Worm (Caenorhabditis elegans): Measurements from ENCODE around the gene Y67H2A.10.
A peak's percentile ranks its signal among the peaks of the same experiment; 100 is the strongest.

Gene Y67H2A.10

ce11 chrIV:13322429-13322828, 33.1 kb upstream of the Y67H2A.10 start (continued):
- TF ChIP-seq jun-1 (tag; optimal IDR thresholded peaks at IDR 0.05) (peak; percentile 52), F49E8.2 (tag; optimal IDR thresholded peaks at IDR 0.05; ENCODE audit: borderline replicate concordance) (no peak), hmg-1.1 (GFP tag; IDR thresholded peaks at IDR 0.05) (peak; percentile 49; the same call in 1 of the 2 replicates), dpl-1 (GFP tag; optimal IDR thresholded peaks at IDR 0.05) (peak; percentile 36), ceh-62 (tag; optimal IDR thresholded peaks at IDR 0.05) (no peak), mes-2 (tag; optimal IDR thresholded peaks at IDR 0.05; ENCODE audit: poor library complexity, severe bottlenecking) (peak; percentile 78), Y75B8A.6 (GFP tag; IDR thresholded peaks at IDR 0.05) (no peak), zip-2 (tag; optimal IDR thresholded peaks at IDR 0.05) (no peak), T26A8.4 (GFP tag; IDR thresholded peaks at IDR 0.05) (peak; percentile 46), hlh-30 (tag; optimal IDR thresholded peaks at IDR 0.05; ENCODE audit: insufficient read depth) (peak; percentile 88), mdl-1 (tag; optimal IDR thresholded peaks at IDR 0.05) (peak in 1 of 2 experiments; percentile 66), ama-1 (optimal IDR thresholded peaks at IDR 0.05) (no peak), dmd-6 (GFP tag; IDR thresholded peaks at IDR 0.05) (peak; percentile 95), tra-1 (GFP tag; IDR thresholded peaks at IDR 0.05) (peak; percentile 77), hif-1 (tag; optimal IDR thresholded peaks at IDR 0.05) (peak in 1 of 2 experiments; percentile 62), lin-39 (tag; optimal IDR thresholded peaks at IDR 0.05) (no peak), madf-9 (GFP tag; conservative IDR thresholded peaks at IDR 0.05) (no peak), pha-4 (GFP tag; IDR thresholded peaks at IDR 0.05) (0 out of 2 replicates have a peak, but pooled peaks have one; percentile 35), pha-4 (tag; optimal IDR thresholded peaks at IDR 0.05) (no peak), pqm-1 (tag; optimal IDR thresholded peaks at IDR 0.05) (peak; percentile 22), nhr-25 (tag; optimal IDR thresholded peaks at IDR 0.05; ENCODE audit: borderline replicate concordance, insufficient read depth) (peak; percentile 58), duxl-1 (tag; optimal IDR thresholded peaks at IDR 0.05; ENCODE audit: poor library complexity) (no peak), ztf-7 (tag; optimal IDR thresholded peaks at IDR 0.05) (peak; percentile 82), daf-16 (GFP tag; optimal IDR thresholded peaks at IDR 0.05) (peak; percentile 19 to 20), daf-16 (tag; optimal IDR thresholded peaks at IDR 0.05) (peak; percentile 78), nhr-48 (tag; optimal IDR thresholded peaks at IDR 0.05) (peak; percentile 92), aha-1 (tag) (peak; percentile 97), nhr-6 (tag; optimal IDR thresholded peaks at IDR 0.05) (peak; percentile 88), lin-38 (GFP tag; IDR thresholded peaks at IDR 0.05) (peak; percentile 47), set-16 (GFP tag; IDR thresholded peaks at IDR 0.05) (peak; percentile 20; the same call in 1 of the 2 replicates), nhr-11 (tag; optimal IDR thresholded peaks at IDR 0.05) (peak; percentile 86), dve-1 (tag; optimal IDR thresholded peaks at IDR 0.05; ENCODE audit: insufficient read depth) (peak; percentile 97), madf-5 (GFP tag; IDR thresholded peaks at IDR 0.05) (no peak), php-3 (GFP tag; IDR thresholded peaks at IDR 0.05) (peak; percentile 47; the same call in 1 of the 2 replicates), daf-12 (tag; optimal IDR thresholded peaks at IDR 0.05) (no peak), F37D6.2 (tag; optimal IDR thresholded peaks at IDR 0.05) (no peak), attf-4 (tag; optimal IDR thresholded peaks at IDR 0.05) (no peak), nhr-10 (tag; optimal IDR thresholded peaks at IDR 0.05) (peak; percentile 80), nhr-77 (tag; optimal IDR thresholded peaks at IDR 0.05) (peak; percentile 81), fkh-10 (GFP tag; optimal IDR thresholded peaks at IDR 0.05) (peak; percentile 7), rbr-2 (tag; optimal IDR thresholded peaks at IDR 0.05) (peak; percentile 60), mxl-3 (GFP tag; optimal IDR thresholded peaks at IDR 0.05) (peak; percentile 59), lin-1 (GFP tag; IDR thresholded peaks at IDR 0.05) (peak; percentile 87), ctbp-1 (GFP tag; IDR thresholded peaks at IDR 0.05) (no peak), nhr-41 (GFP tag; IDR thresholded peaks at IDR 0.05) (0 out of 2 replicates have a peak, but pooled peaks have one; percentile 11), Y105C5A.15 (GFP tag; IDR thresholded peaks at IDR 0.05) (0 out of 2 replicates have a peak, but pooled peaks have one; percentile 34), lin-29 (GFP tag; IDR thresholded peaks at IDR 0.05) (no peak)

All from whole organism, L4 larva.